Fruit fly (Drosophila melanogaster) whole organism, embryonic: Measurements from ENCODE around the gene Ca-Ma2d.

ENCODE experiments used
- Antp ChIP-seq: fragments of 200-800 bp; sonication (Bioruptor generic); optimal IDR thresholded peaks from 3 replicates; lab custom pipeline; 2016; ENCODE audit warnings: missing biosample characterization, missing genetic modification characterization
- CG11085 ChIP-seq: fragments of 200-800 bp; sonication (Bioruptor generic); IDR thresholded peaks from 2 replicates; pipeline ENCODE4 v1.3.6; 2022; ENCODE audit warnings: missing biosample characterization, missing genetic modification characterization
- CG12071 ChIP-seq: fragments of 200-800 bp; sonication (Bioruptor generic); optimal IDR thresholded peaks from 3 replicates; lab custom pipeline; 2018; ENCODE audit warnings: missing biosample characterization, mild to moderate bottlenecking, missing genetic modification characterization
- CG12155 ChIP-seq: fragments of 200-800 bp; sonication (Bioruptor generic); optimal IDR thresholded peaks from 3 replicates; lab custom pipeline; 2016; ENCODE audit warnings: missing biosample characterization, missing genetic modification characterization
- CG12236 ChIP-seq: fragments of 200-800 bp; sonication (Bioruptor generic); optimal IDR thresholded peaks from 2 replicates; lab custom pipeline; 2016; ENCODE audit warnings: missing biosample characterization, missing genetic modification characterization
- CG12744 ChIP-seq: fragments of 200-800 bp; sonication (Bioruptor generic); optimal IDR thresholded peaks from 2 replicates; lab custom pipeline; 2016; ENCODE audit warnings: missing biosample characterization, missing genetic modification characterization
- CG13624 ChIP-seq: fragments of 200-800 bp; sonication (Bioruptor generic); optimal IDR thresholded peaks from 2 replicates; lab custom pipeline; 2016; ENCODE audit warnings: missing biosample characterization, missing genetic modification characterization
- CG14050 ChIP-seq: fragments of 200-800 bp; sonication (Bioruptor generic); IDR thresholded peaks from 3 replicates; pipeline ENCODE4 v1.3.6; 2022; ENCODE audit warnings: missing biosample characterization, missing genetic modification characterization
- CG17359 ChIP-seq: fragments of 200-800 bp; sonication (Bioruptor generic); optimal IDR thresholded peaks from 3 replicates; lab custom pipeline; 2018; ENCODE audit warnings: missing biosample characterization, mild to moderate bottlenecking, missing genetic modification characterization, moderate library complexity
- CG17829 ChIP-seq: fragments of 200-800 bp; optimal IDR thresholded peaks from 2 replicates; lab custom pipeline; 2019; ENCODE audit warnings: missing biosample characterization, mild to moderate bottlenecking, missing genetic modification characterization, moderate library complexity
- CG17912 ChIP-seq: fragments of 200-800 bp; sonication (Bioruptor generic); optimal IDR thresholded peaks from 2 replicates; lab custom pipeline; 2018; ENCODE audit warnings: missing biosample characterization, mild to moderate bottlenecking, missing genetic modification characterization
- CG2875 ChIP-seq: fragments of 200-800 bp; sonication (Bioruptor generic); optimal IDR thresholded peaks from 2 replicates; lab custom pipeline; 2017; ENCODE audit warnings: missing biosample characterization, mild to moderate bottlenecking, missing genetic modification characterization, missing genetic modification reagents
- CG2889 ChIP-seq: fragments of 200-800 bp; sonication (Bioruptor generic); IDR thresholded peaks from 3 replicates; pipeline ENCODE4 v1.3.6; 2022; ENCODE audit warnings: missing biosample characterization, missing genetic modification characterization
- CG3163 ChIP-seq: fragments of 200-800 bp; sonication (Bioruptor generic); optimal IDR thresholded peaks from 3 replicates; lab custom pipeline; 2016; ENCODE audit warnings: missing biosample characterization, missing genetic modification characterization
- CG3838 ChIP-seq: fragments of 200-800 bp; sonication (Bioruptor generic); optimal IDR thresholded peaks from 3 replicates; lab custom pipeline; 2016; ENCODE audit warnings: missing biosample characterization, missing genetic modification characterization
- CG4328 ChIP-seq: fragments of 200-800 bp; sonication (Bioruptor generic); optimal IDR thresholded peaks from 3 replicates; lab custom pipeline; 2017; ENCODE audit warnings: missing biosample characterization, missing genetic modification reagents, missing genetic modification characterization
- CG4707 ChIP-seq: fragments of 200-800 bp; sonication (Bioruptor generic); optimal IDR thresholded peaks from 2 replicates; lab custom pipeline; 2018; ENCODE audit warnings: missing biosample characterization, mild to moderate bottlenecking, missing genetic modification characterization, moderate library complexity
- CG7372 ChIP-seq: fragments of 200-800 bp; sonication (Bioruptor generic); IDR thresholded peaks from 2 replicates; pipeline ENCODE4 v1.3.6; 2022; ENCODE audit warnings: missing biosample characterization, missing genetic modification characterization
- CG8388 ChIP-seq: fragments of 200-800 bp; sonication (Bioruptor generic); optimal IDR thresholded peaks from 2 replicates; lab custom pipeline; 2019; ENCODE audit warnings: missing biosample characterization, mild to moderate bottlenecking, missing genetic modification characterization, moderate library complexity
- CG9876 ChIP-seq: fragments of 200-800 bp; sonication (Bioruptor generic); optimal IDR thresholded peaks from 2 replicates; lab custom pipeline; 2016; ENCODE audit warnings: missing biosample characterization, missing genetic modification characterization
- CHES-1-like ChIP-seq: fragments of 200-800 bp; sonication (Bioruptor generic); optimal IDR thresholded peaks from 2 replicates; lab custom pipeline; 2016; ENCODE audit warnings: missing biosample characterization, missing genetic modification characterization
- Dip2 ChIP-seq: fragments of 200-800 bp; sonication (Bioruptor generic); IDR thresholded peaks from 2 replicates; pipeline ENCODE4 v1.3.6; 2022; ENCODE audit warnings: missing biosample characterization, missing genetic modification characterization
- Elba2 ChIP-seq: fragments of 200-800 bp; sonication (Bioruptor generic); optimal IDR thresholded peaks from 3 replicates; lab custom pipeline; 2016; ENCODE audit warnings: missing biosample characterization, missing genetic modification characterization
- MESR4 ChIP-seq: fragments of 200-800 bp; sonication (Bioruptor generic); optimal IDR thresholded peaks from 2 replicates; lab custom pipeline; 2018; ENCODE audit warnings: missing biosample characterization, mild to moderate bottlenecking, missing genetic modification characterization, moderate library complexity
- Mad ChIP-seq: fragments of 200-800 bp; sonication (Bioruptor generic); optimal IDR thresholded peaks from 2 replicates; lab custom pipeline; 2016; ENCODE audit warnings: missing biosample characterization, missing genetic modification characterization
- Mrtf ChIP-seq: fragments of 200-800 bp; sonication (Bioruptor generic); IDR thresholded peaks from 3 replicates; pipeline ENCODE4 v1.3.6; 2022; ENCODE audit warnings: missing biosample characterization, missing genetic modification characterization
- NFAT ChIP-seq: fragments of 200-800 bp; sonication (Bioruptor generic); IDR thresholded peaks from 2 replicates; pipeline ENCODE4 v1.3.6; 2022; ENCODE audit warnings: missing biosample characterization, missing genetic modification characterization
- NK7.1 ChIP-seq: fragments of 200-800 bp; sonication (Bioruptor generic); optimal IDR thresholded peaks from 3 replicates; lab custom pipeline; 2016; ENCODE audit warnings: missing biosample characterization, missing genetic modification characterization
- Pdp1 ChIP-seq, 2 experiments: fragments of 200-800 bp; sonication (Bioruptor generic); optimal IDR thresholded peaks; 3 replicates each; lab custom pipeline; 2016; ENCODE audit warnings: missing biosample characterization in 2 of 2, missing genetic modification characterization in 2 of 2, mild to moderate bottlenecking in 1 of 2, moderate library complexity in 1 of 2
- Six4 ChIP-seq: fragments of 200-800 bp; sonication (Bioruptor generic); optimal IDR thresholded peaks from 2 replicates; lab custom pipeline; 2016; ENCODE audit warnings: missing biosample characterization, missing genetic modification characterization
- Sry-δ ChIP-seq: fragments of 200-800 bp; sonication (Bioruptor generic); optimal IDR thresholded peaks from 2 replicates; lab custom pipeline; 2016; ENCODE audit warnings: missing biosample characterization, missing genetic modification characterization
- Usf ChIP-seq: fragments of 200-800 bp; sonication (Bioruptor generic); optimal IDR thresholded peaks from 2 replicates; lab custom pipeline; 2017; ENCODE audit warnings: missing genotype, missing biosample characterization, missing genetic modification characterization
- Xbp1 ChIP-seq: fragments of 200-800 bp; sonication (Bioruptor generic); optimal IDR thresholded peaks from 3 replicates; lab custom pipeline; 2016; ENCODE audit warnings: missing biosample characterization, mild to moderate bottlenecking, missing genetic modification characterization
- abd-A ChIP-seq: fragments of 200-800 bp; sonication (Bioruptor generic); optimal IDR thresholded peaks from 3 replicates; lab custom pipeline; 2019; ENCODE audit warnings: missing biosample characterization, mild to moderate bottlenecking, missing genetic modification characterization, moderate library complexity
- ac ChIP-seq: fragments of 200-800 bp; sonication (Bioruptor generic); optimal IDR thresholded peaks from 3 replicates; lab custom pipeline; 2017; ENCODE audit warnings: missing biosample characterization, mild to moderate bottlenecking, missing genetic modification characterization
- ase ChIP-seq: fragments of 200-800 bp; sonication (Bioruptor generic); IDR thresholded peaks from 3 replicates; pipeline ENCODE4 v1.3.6; 2022; ENCODE audit warnings: missing biosample characterization, missing genetic modification characterization
- cg ChIP-seq: fragments of 200-800 bp; sonication (Bioruptor generic); optimal IDR thresholded peaks from 3 replicates; lab custom pipeline; 2019; ENCODE audit warnings: missing biosample characterization, mild to moderate bottlenecking, missing genetic modification characterization, moderate library complexity
- da ChIP-seq: fragments of 200-800 bp; sonication (Bioruptor generic); optimal IDR thresholded peaks from 2 replicates; lab custom pipeline; 2016; ENCODE audit warnings: missing biosample characterization, missing genetic modification characterization
- grau ChIP-seq: fragments of 200-800 bp; optimal IDR thresholded peaks from 3 replicates; lab custom pipeline; 2019; ENCODE audit warnings: missing biosample characterization, mild to moderate bottlenecking, missing genetic modification characterization, moderate library complexity
- h ChIP-seq: fragments of >200 bp; optimal IDR thresholded peaks from 2 replicates; lab custom pipeline; 2017
- jumu ChIP-seq: fragments of 200-800 bp; sonication (Bioruptor generic); optimal IDR thresholded peaks from 3 replicates; lab custom pipeline; 2016; ENCODE audit warnings: missing biosample characterization, missing genetic modification characterization
- lov ChIP-seq, 2 experiments: fragments of 200-800 bp in 1 of 2; fragments of >200 bp in 1 of 2; sonication (Bioruptor generic) in 1 of 2; IDR thresholded peaks in 1 of 2; optimal IDR thresholded peaks in 1 of 2; 2 replicates in 1 of 2; 3 replicates in 1 of 2; pipeline versions ENCODE4 v1.3.6 to Lab custom; 2017 to 2022; ENCODE audit warnings: missing biosample characterization in 1 of 2, missing genetic modification characterization in 1 of 2
- peb ChIP-seq: fragments of 200-800 bp; sonication (Bioruptor generic); IDR thresholded peaks from 2 replicates; pipeline ENCODE4 v1.3.6; 2022; ENCODE audit warnings: missing biosample characterization, missing genetic modification characterization
- pzg ChIP-seq: fragments of 200-800 bp; sonication (Bioruptor generic); optimal IDR thresholded peaks from 3 replicates; lab custom pipeline; 2018; ENCODE audit warnings: missing biosample characterization, mild to moderate bottlenecking, missing genetic modification characterization, moderate library complexity
- salm ChIP-seq: fragments of 200-800 bp; sonication (Bioruptor generic); optimal IDR thresholded peaks from 2 replicates; lab custom pipeline; 2018; ENCODE audit warnings: missing biosample characterization, mild to moderate bottlenecking, missing genetic modification characterization
- sens-2 ChIP-seq: fragments of 200-800 bp; sonication (Bioruptor generic); IDR thresholded peaks from 2 replicates; pipeline ENCODE4 v1.3.6; 2022; ENCODE audit warnings: missing biosample characterization, missing genetic modification characterization
- stc ChIP-seq: fragments of 200-800 bp; sonication (Bioruptor generic); IDR thresholded peaks from 2 replicates; pipeline ENCODE4 v1.3.6; 2022; ENCODE audit warnings: missing biosample characterization, missing genetic modification characterization
- tgo ChIP-seq: fragments of 200-800 bp; sonication (Bioruptor generic); IDR thresholded peaks from 3 replicates; pipeline ENCODE4 v1.3.6; 2022; ENCODE audit warnings: missing biosample characterization, missing genetic modification characterization
- tio ChIP-seq: fragments of 200-800 bp; sonication (Bioruptor generic); optimal IDR thresholded peaks from 2 replicates; lab custom pipeline; 2017; ENCODE audit warnings: missing biosample characterization, missing genetic modification characterization, inconsistent platforms
- vnd ChIP-seq: fragments of 200-800 bp; sonication (Bioruptor generic); IDR thresholded peaks from 3 replicates; pipeline ENCODE4 v1.3.6; 2022; ENCODE audit warnings: missing biosample characterization, missing genetic modification characterization; ENCODE audit not compliant: partially characterized antibody

The Ca-Ma2d gene

dm6 chr2L:16287602-16288392 lies 56.5 kb downstream of the Ca-Ma2d start, which contains the start of the genes crp and pkaap (continued):
- TF ChIP-seq Usf (GFP tag; lab: Kevin White, UChicago) (peak; percentile 47), Elba2 (peak; percentile 45), grau (tag; lab: Kevin White, UChicago) (peak; percentile 69), CG8388 (GFP tag; lab: Kevin White, UChicago) (peak; percentile 54), CG2889 (GFP tag; lab: Robert Waterston, UW) (no peak), NK7.1 (GFP tag; lab: Kevin White, UChicago) (peak; percentile 65), lov (optimal IDR thresholded peaks at IDR 0.05; lab: Kevin White, UChicago) (no peak), lov (GFP tag; IDR thresholded peaks at IDR 0.05; lab: Robert Waterston, UW) (no peak), CHES-1-like (peak; percentile 91), Xbp1 (GFP tag; lab: Kevin White, UChicago) (peak; percentile 87), CG12236 (GFP tag; lab: Kevin White, UChicago) (peak; percentile 59), ase (GFP tag; lab: Robert Waterston, UW) (no peak), CG4328 (peak; percentile 68), CG14050 (GFP tag; lab: Robert Waterston, UW) (no peak), CG13624 (GFP tag; lab: Kevin White, UChicago) (peak; percentile 78), stc (GFP tag; lab: Robert Waterston, UW) (no peak), CG3163 (GFP tag; lab: Kevin White, UChicago) (peak; percentile 73), tio (GFP tag; lab: Kevin White, UChicago) (peak; percentile 58), da (GFP tag; lab: Kevin White, UChicago) (peak; percentile 65), CG17359 (peak; percentile 73), h (lab: Kevin White, UChicago) (no peak), Pdp1 (GFP tag; optimal IDR thresholded peaks at IDR 0.05; lab: Kevin White, UChicago) (peak; percentile 88 to 90), tgo (GFP tag; lab: Robert Waterston, UW) (no peak), CG12071 (GFP tag; lab: Kevin White, UChicago) (peak; percentile 63), CG7372 (no peak), Antp (GFP tag; lab: Kevin White, UChicago) (peak; percentile 94), CG11085 (no peak), NFAT (GFP tag; lab: Robert Waterston, UW) (no peak), CG3838 (GFP tag; lab: Kevin White, UChicago) (no peak), Mrtf (GFP tag; lab: Robert Waterston, UW) (no peak), peb (GFP tag; lab: Robert Waterston, UW) (no peak), CG12744 (peak; percentile 77), Sry-δ (GFP tag; lab: Kevin White, UChicago) (peak; percentile 93), pzg (GFP tag; lab: Kevin White, UChicago) (peak; percentile 97), jumu (GFP tag; lab: Kevin White, UChicago) (peak; percentile 87), CG17829 (tag; lab: Kevin White, UChicago) (peak; percentile 74), Mad (GFP tag; lab: Kevin White, UChicago) (peak; percentile 71), CG9876 (GFP tag; lab: Kevin White, UChicago) (peak; percentile 84), salm (tag; lab: Kevin White, UChicago) (peak; percentile 40), CG12155 (peak; percentile 85), cg (GFP tag; lab: Kevin White, UChicago) (no peak), CG4707 (GFP tag; lab: Kevin White, UChicago) (peak; percentile 23), CG2875 (peak; percentile 62), MESR4 (GFP tag; lab: Kevin White, UChicago) (peak; percentile 3), vnd (GFP tag; lab: Robert Waterston, UW) (no peak), ac (peak; percentile 3), Six4 (GFP tag; lab: Kevin White, UChicago) (peak; percentile 66), sens-2 (GFP tag; lab: Robert Waterston, UW) (no peak), Dip2 (no peak), abd-A (peak; percentile 65), CG17912 (peak; percentile 74)
